Worm (Caenorhabditis elegans): ENCODE results near the gene C17B7.14.

ce11 chrV:3284629-3285028 lies 35.7 kb downstream of the C17B7.14 start, which contains the start of gene F35F10.5:
- no peak for TF ChIP-seq lag-1 (GFP tag; IDR thresholded peaks at IDR 0.05)
- no peak for TF ChIP-seq lin-35 (GFP tag; optimal IDR thresholded peaks at IDR 0.05)
- TF ChIP-seq unc-130 (GFP tag; optimal IDR thresholded peaks at IDR 0.05) = no peak
- no peak for TF ChIP-seq somi-1 (GFP tag; optimal IDR thresholded peaks at IDR 0.05)
- TF ChIP-seq fkh-3 (tag; optimal IDR thresholded peaks at IDR 0.05) = no peak
- no peak for TF ChIP-seq nhr-80 (tag; optimal IDR thresholded peaks at IDR 0.05)
- TF ChIP-seq sea-2 (GFP tag; IDR thresholded peaks at IDR 0.05) = no peak
- no peak for TF ChIP-seq egl-18 (GFP tag; IDR thresholded peaks at IDR 0.05)
- TF ChIP-seq ztf-6 (GFP tag; IDR thresholded peaks at IDR 0.05) = no peak
- TF ChIP-seq ets-4 (GFP tag; optimal IDR thresholded peaks at IDR 0.05) = no peak
